Worm (Caenorhabditis elegans) whole organism, early embryonic: ENCODE measurements around the gene mec-2.

Experiments
- F13C5.2 ChIP-seq: sonication (generic microtip); optimal IDR thresholded peaks from 2 replicates; lab custom pipeline; 2017; ENCODE audit warnings: mild to moderate bottlenecking, missing genetic modification characterization, inconsistent platforms, missing compliant biosample characterization
- aly-1 ChIP-seq: sonication (generic microtip); optimal IDR thresholded peaks from 2 replicates; lab custom pipeline; 2016; ENCODE audit warnings: missing genetic modification characterization, missing compliant biosample characterization
- ama-1 ChIP-seq: fragments of 150-350 bp; optimal IDR thresholded peaks from 2 replicates; lab custom pipeline; 2014
- ceh-13 ChIP-seq: fragments of 200-800 bp; sonication (Bioruptor generic); optimal IDR thresholded peaks from 2 replicates; lab custom pipeline; 2018; ENCODE audit warnings: mild to moderate bottlenecking, missing genetic modification characterization, missing compliant biosample characterization
- ets-7 ChIP-seq: sonication (generic microtip); optimal IDR thresholded peaks from 2 replicates; lab custom pipeline; 2016; ENCODE audit warnings: missing genotype, missing genetic modification characterization, missing compliant biosample characterization
- flt-1 ChIP-seq: fragments of 200-800 bp; sonication (Bioruptor generic); IDR thresholded peaks from 2 replicates; pipeline ENCODE4 v1.3.6; 2022; ENCODE audit warnings: missing genetic modification characterization, missing compliant biosample characterization
- hmbx-1 ChIP-seq: sonication (generic microtip); optimal IDR thresholded peaks from 2 replicates; lab custom pipeline; 2016; ENCODE audit warnings: mild to moderate bottlenecking, missing genetic modification characterization, missing compliant biosample characterization
- hmg-4 ChIP-seq: fragments of 200-800 bp; sonication (Bioruptor generic); optimal IDR thresholded peaks from 2 replicates; lab custom pipeline; 2018; ENCODE audit warnings: mild to moderate bottlenecking, missing genetic modification characterization, missing compliant biosample characterization
- pes-1 ChIP-seq: fragments of 200-800 bp; sonication (Bioruptor generic); IDR thresholded peaks from 2 replicates; pipeline ENCODE4 v1.3.6; 2022; ENCODE audit warnings: missing genetic modification reagents, missing genetic modification characterization, missing compliant biosample characterization
- scrt-1 ChIP-seq: fragments of 200-800 bp; sonication (Bioruptor generic); IDR thresholded peaks from 2 replicates; pipeline ENCODE4 v1.3.6; 2022; ENCODE audit warnings: missing genetic modification characterization, missing compliant biosample characterization
- tbx-11 ChIP-seq: fragments of 200-800 bp; sonication (Bioruptor generic); IDR thresholded peaks from 2 replicates; pipeline ENCODE4 v1.3.6; 2022; ENCODE audit warnings: missing genetic modification characterization, missing compliant biosample characterization
- tbx-37 ChIP-seq: fragments of 200-800 bp; sonication (Bioruptor generic); conservative IDR thresholded peaks from 2 replicates; pipeline ENCODE4 v1.3.6; 2022; ENCODE audit warnings: missing genetic modification reagents, missing genetic modification characterization, missing compliant biosample characterization

DNA sequence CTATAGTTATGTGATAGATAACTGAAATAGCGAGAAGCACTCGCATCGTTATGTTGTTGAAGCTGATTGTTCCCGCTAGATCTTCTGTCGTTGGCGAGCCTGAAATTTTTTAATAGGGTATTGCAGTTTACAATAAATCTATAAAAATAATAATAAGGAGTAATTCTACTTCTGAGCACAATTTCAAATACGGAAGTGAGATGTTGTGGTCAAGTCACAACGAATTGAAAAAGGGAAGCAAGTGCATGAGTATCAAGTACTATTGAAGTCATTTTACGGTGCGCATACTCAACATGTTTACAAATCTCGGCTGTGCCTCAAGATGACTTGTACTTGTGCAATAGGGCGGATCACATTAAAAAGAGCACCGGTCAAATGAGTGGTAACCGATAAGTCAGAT is 29.1 kb upstream of the mec-2 start, which contains the start of gene lgx-1:
- TF ChIP-seq flt-1 (GFP tag; lab: Robert Waterston, UW), result no peak
- no peak for TF ChIP-seq ceh-13 (GFP tag; lab: Kevin White, UChicago)
- no peak for TF ChIP-seq ama-1 (lab: Kevin White, UChicago)
- no peak for TF ChIP-seq scrt-1 (GFP tag; lab: Robert Waterston, UW)
- TF ChIP-seq F13C5.2 (tag; lab: Kevin White, UChicago), result no peak
- TF ChIP-seq aly-1, result no peak
- TF ChIP-seq hmbx-1 (tag; lab: Kevin White, UChicago), result no peak
- no peak for TF ChIP-seq pes-1 (GFP tag; lab: Robert Waterston, UW)
- TF ChIP-seq ets-7 (tag; lab: Kevin White, UChicago), result no peak
- TF ChIP-seq tbx-11 (GFP tag; lab: Robert Waterston, UW), result no peak
- no peak for TF ChIP-seq tbx-37 (GFP tag; lab: Robert Waterston, UW)
- TF ChIP-seq hmg-4 (GFP tag; lab: Kevin White, UChicago), result no peak
